Worm (Caenorhabditis elegans): ENCODE measurements around the gene ZK829.7.

Gene ZK829.7

ce11 chrIV:12005090-12005770 is 43.9 kb upstream of the ZK829.7 start:
- no peak for TF ChIP-seq mls-2 (tag; optimal IDR thresholded peaks at IDR 0.05)
- no peak for TF ChIP-seq cnd-1 (tag; optimal IDR thresholded peaks at IDR 0.05)
- no peak for TF ChIP-seq nhr-28 (tag; optimal IDR thresholded peaks at IDR 0.05)
- no peak for TF ChIP-seq nhr-76 (tag; optimal IDR thresholded peaks at IDR 0.05)
- TF ChIP-seq zip-8 (tag; optimal IDR thresholded peaks at IDR 0.05) = no peak

DNA sequence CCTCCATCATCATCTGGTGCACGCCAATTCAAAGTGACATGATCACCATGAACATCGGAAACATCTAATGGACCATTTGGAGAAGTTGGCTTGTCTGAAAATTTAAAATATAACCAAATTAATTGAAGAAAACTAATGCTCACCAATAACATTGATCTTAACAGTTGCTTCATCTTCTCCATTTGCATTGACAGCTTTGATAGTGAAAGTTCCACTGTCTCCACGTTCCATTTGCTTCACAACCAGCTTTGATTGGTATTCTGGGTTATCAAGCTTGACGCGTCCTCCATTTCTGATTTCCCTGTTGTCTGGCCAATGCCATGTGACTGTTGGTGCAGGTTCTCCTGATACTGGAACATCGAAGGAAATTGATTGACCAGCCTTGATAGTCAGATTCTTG is 25.1 kb upstream of the ZK829.7 start:
- no peak for TF ChIP-seq elt-1 (tag; optimal IDR thresholded peaks at IDR 0.05; ENCODE audit: borderline replicate concordance, insufficient read depth)
- TF ChIP-seq nhr-2 (tag; optimal IDR thresholded peaks at IDR 0.05) = no peak
- TF ChIP-seq sptf-1 (tag; optimal IDR thresholded peaks at IDR 0.05) = no peak
- TF ChIP-seq elt-3 (tag; optimal IDR thresholded peaks at IDR 0.05) = no peak
- TF ChIP-seq unc-62 (GFP tag; optimal IDR thresholded peaks at IDR 0.05) = no peak
- no peak for TF ChIP-seq unc-39 (tag; optimal IDR thresholded peaks at IDR 0.05)
- no peak for TF ChIP-seq ztf-11 (tag; optimal IDR thresholded peaks at IDR 0.05)
- no peak for TF ChIP-seq unc-120 (tag; optimal IDR thresholded peaks at IDR 0.05; ENCODE audit: poor library complexity, severe bottlenecking)
- TF ChIP-seq snpc-4 (tag; optimal IDR thresholded peaks at IDR 0.05) = no peak
- TF ChIP-seq ham-2 (GFP tag; optimal IDR thresholded peaks at IDR 0.05) = no peak
- TF ChIP-seq bed-3 (GFP tag; optimal IDR thresholded peaks at IDR 0.05) = no peak
- TF ChIP-seq lsy-2 (tag; optimal IDR thresholded peaks at IDR 0.05) = no peak
- TF ChIP-seq drap-1 (GFP tag; optimal IDR thresholded peaks at IDR 0.05) = no peak
- TF ChIP-seq pha-4 (tag; optimal IDR thresholded peaks at IDR 0.05) = no peak
- no peak for TF ChIP-seq flh-1 (GFP tag; optimal IDR thresholded peaks at IDR 0.05)
- TF ChIP-seq M03D4.4 (tag; optimal IDR thresholded peaks at IDR 0.05) = no peak
- no peak for TF ChIP-seq mab-5 (tag; optimal IDR thresholded peaks at IDR 0.05)

DNA sequence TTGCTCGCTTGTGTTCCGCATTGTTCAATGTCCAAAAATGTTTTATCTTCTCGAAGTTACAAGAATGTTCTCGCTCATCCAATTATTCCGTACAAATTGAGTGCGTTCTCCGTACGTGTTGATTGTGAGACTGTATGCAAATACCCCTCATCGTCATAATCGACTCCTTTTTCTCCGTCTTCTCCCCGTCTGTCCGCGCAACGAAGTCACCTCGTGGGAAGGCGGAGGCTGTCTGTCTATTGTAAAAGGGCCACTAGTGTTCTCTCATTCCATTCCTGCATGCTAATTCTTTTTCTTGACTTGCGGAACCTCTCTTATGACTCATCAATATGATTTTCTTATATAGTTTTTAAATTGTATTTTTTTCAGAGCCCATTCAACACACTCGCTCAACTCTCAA is 8.8 kb upstream of the ZK829.7 start, which contains the start of gene ZK829.9:
ZK829.9 (plus strand) TSS at position 364 of the 400 bp plus-strand sequence.
- TF ChIP-seq mab-5 (tag; optimal IDR thresholded peaks at IDR 0.05) = no peak
- TF ChIP-seq blmp-1 (tag; optimal IDR thresholded peaks at IDR 0.05) = no peak
- TF ChIP-seq lin-13 (tag; optimal IDR thresholded peaks at IDR 0.05) = no peak
- no peak for TF ChIP-seq sptf-1 (tag; optimal IDR thresholded peaks at IDR 0.05)

DNA sequence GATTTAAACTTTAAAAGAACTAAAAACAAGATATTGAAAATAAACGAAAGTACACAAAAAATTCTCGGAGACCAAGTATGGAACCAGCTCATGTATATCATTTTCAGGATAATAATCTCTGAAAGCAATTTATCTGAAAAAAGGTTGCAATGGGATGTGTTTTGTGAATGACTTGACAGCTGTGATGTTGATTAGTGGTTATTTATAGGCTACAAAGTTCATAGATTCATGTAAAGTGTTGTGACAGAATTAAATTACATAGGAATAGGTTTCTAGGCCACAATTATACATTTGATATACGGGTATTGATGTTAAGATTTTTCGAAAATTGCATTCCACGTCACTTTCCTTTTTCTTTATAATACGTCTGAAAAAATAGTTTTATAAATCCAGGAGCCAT is 4.0 kb upstream of the ZK829.7 start, which contains the start of gene srj-1:
srj-1 (minus strand) TSS at position 101 of the 400 bp plus-strand sequence.
- TF ChIP-seq flh-1 (GFP tag; optimal IDR thresholded peaks at IDR 0.05) (no peak), nhr-2 (tag; optimal IDR thresholded peaks at IDR 0.05) (no peak), elt-3 (tag; optimal IDR thresholded peaks at IDR 0.05) (no peak), sptf-1 (tag; optimal IDR thresholded peaks at IDR 0.05) (no peak), unc-62 (GFP tag; optimal IDR thresholded peaks at IDR 0.05) (no peak), sem-2 (GFP tag; optimal IDR thresholded peaks at IDR 0.05) (no peak), pha-4 (tag; optimal IDR thresholded peaks at IDR 0.05) (no peak), M03D4.4 (tag; optimal IDR thresholded peaks at IDR 0.05) (no peak), blmp-1 (tag; optimal IDR thresholded peaks at IDR 0.05) (no peak), ham-2 (GFP tag; optimal IDR thresholded peaks at IDR 0.05) (no peak), drap-1 (GFP tag; optimal IDR thresholded peaks at IDR 0.05) (no peak), bed-3 (GFP tag; optimal IDR thresholded peaks at IDR 0.05) (no peak)

DNA sequence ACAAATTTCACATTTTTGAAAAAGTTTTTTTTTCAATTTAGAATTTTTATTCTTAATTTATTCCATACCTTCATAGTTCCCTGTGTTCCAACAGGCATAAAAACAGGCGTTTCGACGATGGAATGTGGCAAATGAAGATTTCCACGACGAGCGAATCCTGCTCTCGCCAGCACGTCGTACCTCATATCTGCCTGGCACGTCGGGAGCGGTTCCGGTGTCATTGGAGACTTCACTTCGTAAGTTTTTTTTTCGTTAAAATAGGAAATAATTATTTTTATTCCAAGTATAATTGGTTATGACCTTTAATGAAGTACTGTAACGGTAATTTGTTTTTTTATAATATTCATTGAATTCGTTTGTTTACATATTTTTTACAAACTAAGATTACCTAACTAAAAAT is 1.8 kb downstream of the ZK829.7 start, which contains the start of gene tgt-1:
tgt-1 (minus strand) TSS at position 232 of the 400 bp plus-strand sequence.
- TF ChIP-seq ztf-11 (tag; optimal IDR thresholded peaks at IDR 0.05) (no peak), ham-2 (GFP tag; optimal IDR thresholded peaks at IDR 0.05) (no peak), hlh-1 (tag; optimal IDR thresholded peaks at IDR 0.05) (no peak)

ce11 chrIV:11957074-11957473 is 4.3 kb downstream of the ZK829.7 start:
- TF ChIP-seq hlh-1 (tag; optimal IDR thresholded peaks at IDR 0.05) = peak; percentile 25
- TF ChIP-seq nhr-237 (tag; optimal IDR thresholded peaks at IDR 0.05) = no peak

ce11 chrIV:11956387-11956786 is 4.9 kb downstream of the ZK829.7 start:
- TF ChIP-seq ztf-11 (tag; optimal IDR thresholded peaks at IDR 0.05) (no peak), sem-2 (GFP tag; optimal IDR thresholded peaks at IDR 0.05) (no peak), drap-1 (GFP tag; optimal IDR thresholded peaks at IDR 0.05) (no peak), nhr-12 (tag; optimal IDR thresholded peaks at IDR 0.05) (no peak), ham-2 (GFP tag; optimal IDR thresholded peaks at IDR 0.05) (no peak), snpc-4 (tag; optimal IDR thresholded peaks at IDR 0.05) (no peak), elt-1 (tag; optimal IDR thresholded peaks at IDR 0.05; ENCODE audit: borderline replicate concordance, insufficient read depth) (no peak), flh-1 (GFP tag; optimal IDR thresholded peaks at IDR 0.05) (no peak), ceh-43 (GFP tag; optimal IDR thresholded peaks at IDR 0.05) (no peak)

Data from whole organism, mixed stage, embryonic.